Fruit fly (Drosophila melanogaster): Measurements from ENCODE around the gene CG4619.
A peak's percentile ranks its signal among the peaks of the same experiment; 100 is the strongest.

CG4619 gene

DNA sequence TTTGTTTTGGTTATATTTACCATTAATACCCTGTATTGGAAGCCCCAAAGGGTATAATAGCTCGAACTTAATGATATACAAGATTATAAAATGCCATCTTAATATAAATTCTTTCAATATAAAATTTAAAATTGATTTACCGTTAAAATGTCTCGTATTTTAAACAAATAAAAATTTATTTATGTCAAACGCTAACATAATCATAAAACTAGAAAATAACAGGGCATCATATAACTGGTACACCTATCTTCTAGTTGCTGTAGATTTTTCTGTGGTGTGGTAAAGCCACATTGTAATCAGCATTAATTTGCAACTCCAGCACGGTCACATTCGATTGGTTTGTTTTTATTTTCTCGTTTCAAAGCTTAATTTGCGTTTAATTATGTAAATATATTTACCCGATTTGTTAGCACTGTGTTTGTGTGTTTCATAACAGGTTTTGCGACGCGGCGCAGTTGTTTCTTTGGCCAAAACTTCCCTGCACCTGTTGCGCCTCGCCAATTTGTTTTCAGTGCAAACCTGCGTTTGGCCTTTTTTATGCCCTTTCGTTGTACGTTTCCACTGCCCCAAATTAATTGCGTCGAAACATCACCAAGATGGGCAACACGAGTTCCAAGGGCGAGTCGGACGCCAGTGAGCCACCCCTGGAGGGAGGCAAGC, 18.5 kb downstream of the CG4619 start, which contains the start of the genes CG4658 and CG5846 (continued):
- TF ChIP-seq CG33213 (GFP tag; optimal IDR thresholded peaks at IDR 0.05) (peak; percentile 42), CG5180 (GFP tag; optimal IDR thresholded peaks at IDR 0.05) (no peak), so (GFP tag; IDR thresholded peaks at IDR 0.05) (peak; percentile 93; the same call in 2 of the 3 replicates), CG2116 (GFP tag; optimal IDR thresholded peaks at IDR 0.05) (peak; percentile 91), Usf (GFP tag; optimal IDR thresholded peaks at IDR 0.05) (peak; percentile 77), Fer3 (tag; optimal IDR thresholded peaks at IDR 0.05) (peak; percentile 94), NfI (GFP tag; optimal IDR thresholded peaks at IDR 0.05) (peak; percentile 87), CG10321 (GFP tag; IDR thresholded peaks at IDR 0.05) (peak; percentile 62; the same call in 1 of the 2 replicates), lab (GFP tag; optimal IDR thresholded peaks at IDR 0.05) (peak; percentile 94), CG32532 (GFP tag; IDR thresholded peaks at IDR 0.05) (peak; percentile 95), CG1233 (GFP tag; optimal IDR thresholded peaks at IDR 0.05) (peak; percentile 89), caup (GFP tag; optimal IDR thresholded peaks at IDR 0.05; ENCODE audit: severe bottlenecking) (peak; percentile 88), esg (GFP tag; conservative IDR thresholded peaks at IDR 0.05) (peak; percentile 93), ase (GFP tag; IDR thresholded peaks at IDR 0.05) (peak; percentile 92), kah (GFP tag; optimal IDR thresholded peaks at IDR 0.05) (peak; percentile 77), bab2 (GFP tag; optimal IDR thresholded peaks at IDR 0.05) (peak; percentile 90), psq (GFP tag; optimal IDR thresholded peaks at IDR 0.05) (peak; percentile 81), tio (GFP tag; optimal IDR thresholded peaks at IDR 0.05) (peak; percentile 93), pros (GFP tag; optimal IDR thresholded peaks at IDR 0.05) (no peak), grn (GFP tag; optimal IDR thresholded peaks at IDR 0.05) (no peak), CG6254 (GFP tag; optimal IDR thresholded peaks at IDR 0.05) (peak; percentile 81), CG13775 (GFP tag; optimal IDR thresholded peaks at IDR 0.05) (peak; percentile 93), CG4282 (GFP tag; optimal IDR thresholded peaks at IDR 0.05) (peak; percentile 41), CG6683 (GFP tag; optimal IDR thresholded peaks at IDR 0.05) (peak; percentile 75), CG10267 (tag; optimal IDR thresholded peaks at IDR 0.05) (peak; percentile 93), Hr39 (optimal IDR thresholded peaks at IDR 0.05) (no peak), Hr51 (GFP tag; optimal IDR thresholded peaks at IDR 0.05) (peak; percentile 74 to 96), CG15514 (GFP tag; optimal IDR thresholded peaks at IDR 0.05) (peak; percentile 82), CG43689 (GFP tag; IDR thresholded peaks at IDR 0.05) (peak; percentile 64; the same call in 1 of the 2 replicates), Asciz (GFP tag; optimal IDR thresholded peaks at IDR 0.05) (peak; percentile 87), Dp (GFP tag; optimal IDR thresholded peaks at IDR 0.05) (peak; percentile 14), ttk (GFP tag; IDR thresholded peaks at IDR 0.05) (peak; percentile 96), CG10979 (tag; optimal IDR thresholded peaks at IDR 0.05) (peak; percentile 96), jigr1 (GFP tag; IDR thresholded peaks at IDR 0.05) (peak; percentile 87), CG3065 (GFP tag; optimal IDR thresholded peaks at IDR 0.05) (peak; percentile 89), chif (GFP tag; optimal IDR thresholded peaks at IDR 0.05) (peak; percentile 83 to 92), CoRest (tag; optimal IDR thresholded peaks at IDR 0.05) (peak; percentile 96), org-1 (GFP tag; optimal IDR thresholded peaks at IDR 0.05) (peak; percentile 85), abd-A (tag; optimal IDR thresholded peaks at IDR 0.05) (no peak), dmrt11E (tag; optimal IDR thresholded peaks at IDR 0.05) (peak; percentile 96), chinmo (GFP tag; IDR thresholded peaks at IDR 0.05; ENCODE audit: partially characterized antibody) (0 out of 4 replicates have a peak, but pooled peaks have one; percentile 46), CG11085 (GFP tag; IDR thresholded peaks at IDR 0.05) (peak; percentile 92), ci (GFP tag; IDR thresholded peaks at IDR 0.05) (peak; percentile 92), CG10543 (GFP tag; optimal IDR thresholded peaks at IDR 0.05) (peak; percentile 74), CG10274 (GFP tag; optimal IDR thresholded peaks at IDR 0.05) (peak; percentile 44), CG7786 (GFP tag; optimal IDR thresholded peaks at IDR 0.05) (peak; percentile 74), CG10431 (GFP tag; optimal IDR thresholded peaks at IDR 0.05) (peak; percentile 77), Drgx (GFP tag; IDR thresholded peaks at IDR 0.05) (peak; percentile 94), ranshi (GFP tag; IDR thresholded peaks at IDR 0.05) (peak; percentile 96)
